Worm (Caenorhabditis elegans): ENCODE measurements around the gene W03F9.1.

The W03F9.1 gene

DNA sequence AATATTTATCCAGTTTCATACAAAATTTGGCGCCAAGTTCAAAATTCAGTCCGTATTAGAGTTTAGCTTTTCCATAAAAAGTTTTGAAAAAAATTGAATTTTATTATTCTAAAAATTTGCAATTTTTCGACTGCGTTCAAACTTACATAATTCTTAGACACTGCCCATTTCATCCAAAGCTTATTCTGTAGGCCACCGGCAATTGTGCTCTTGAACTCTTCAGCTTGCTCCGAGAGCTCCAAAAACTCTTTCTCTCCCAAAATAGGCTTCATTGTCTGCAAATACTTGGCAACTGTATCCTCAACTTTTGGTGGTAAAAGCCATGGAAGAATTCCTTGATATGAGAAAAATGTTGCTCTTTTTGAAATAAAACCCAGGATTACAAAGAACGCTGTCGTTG lies 23.5 kb upstream of the W03F9.1 start:
- no peak for TF ChIP-seq fos-1 (tag; optimal IDR thresholded peaks at IDR 0.05)

DNA sequence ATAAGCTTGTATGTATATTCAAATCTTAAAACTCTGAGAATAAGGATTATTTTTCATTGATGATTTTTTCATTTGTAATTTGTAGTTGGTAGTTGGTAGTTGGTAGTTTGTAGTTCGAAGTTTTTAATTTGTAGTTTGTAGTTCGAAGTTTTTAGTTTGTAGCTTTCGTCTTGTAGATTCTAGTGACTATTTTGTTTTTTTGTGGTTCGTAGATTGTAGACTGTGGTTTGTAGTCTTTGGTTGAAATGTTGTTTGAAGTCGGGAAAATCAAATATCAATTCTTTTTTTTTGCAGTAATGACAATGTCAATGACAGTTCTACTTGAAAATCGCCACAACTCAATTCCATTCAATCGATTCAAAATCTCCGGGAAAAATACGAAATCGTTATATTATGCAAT lies 19.2 kb upstream of the W03F9.1 start:
- no peak for TF ChIP-seq Y55F3AM.14 (GFP tag; optimal IDR thresholded peaks at IDR 0.05)
- TF ChIP-seq lin-39 (tag; optimal IDR thresholded peaks at IDR 0.05): no peak
- no peak for TF ChIP-seq nhr-77 (tag; optimal IDR thresholded peaks at IDR 0.05)
- TF ChIP-seq sem-4 (tag; optimal IDR thresholded peaks at IDR 0.05): no peak

DNA sequence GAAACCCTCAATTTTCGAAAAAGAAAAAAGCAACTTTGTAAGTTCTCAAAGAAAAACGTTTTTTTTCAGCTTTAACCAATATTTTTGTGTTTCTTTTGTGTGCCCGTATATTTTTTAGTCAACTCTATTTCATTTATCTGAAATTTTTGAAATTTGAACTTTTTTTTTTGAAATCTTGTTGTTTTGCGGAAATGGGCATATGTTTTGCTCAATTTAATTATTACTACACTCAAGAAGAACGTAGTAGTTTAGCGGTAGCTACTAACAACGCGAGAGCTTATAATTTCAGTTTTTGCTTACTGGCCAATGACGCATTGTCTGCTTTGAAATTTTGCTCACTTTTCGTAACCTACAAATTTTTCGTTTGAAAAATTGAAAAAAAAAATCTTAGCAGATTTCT lies 18.3 kb upstream of the W03F9.1 start, which contains the start of gene srh-82:
srh-82 (plus strand) TSS at position 301 of the 400 bp plus-strand sequence.
- TF ChIP-seq lin-11 (tag; optimal IDR thresholded peaks at IDR 0.05): no peak
- TF ChIP-seq ceh-82 (tag; optimal IDR thresholded peaks at IDR 0.05): no peak
- TF ChIP-seq gmeb-1 (tag; optimal IDR thresholded peaks at IDR 0.05): no peak
- TF ChIP-seq nhr-23 (tag; optimal IDR thresholded peaks at IDR 0.05): no peak
- TF ChIP-seq sma-3 (GFP tag; optimal IDR thresholded peaks at IDR 0.05): no peak
- TF ChIP-seq fos-1 (tag; optimal IDR thresholded peaks at IDR 0.05): no peak
- no peak for TF ChIP-seq mab-5 (tag; optimal IDR thresholded peaks at IDR 0.05)
- TF ChIP-seq ceh-16 (tag; optimal IDR thresholded peaks at IDR 0.05): no peak
- TF ChIP-seq lsy-2 (tag; optimal IDR thresholded peaks at IDR 0.05): no peak
- no peak for TF ChIP-seq nhr-12 (tag; optimal IDR thresholded peaks at IDR 0.05)
- no peak for TF ChIP-seq nhr-25 (tag; optimal IDR thresholded peaks at IDR 0.05)
- no peak for TF ChIP-seq nhr-129 (tag; optimal IDR thresholded peaks at IDR 0.05)
- no peak for TF ChIP-seq nhr-21 (tag; optimal IDR thresholded peaks at IDR 0.05)

DNA sequence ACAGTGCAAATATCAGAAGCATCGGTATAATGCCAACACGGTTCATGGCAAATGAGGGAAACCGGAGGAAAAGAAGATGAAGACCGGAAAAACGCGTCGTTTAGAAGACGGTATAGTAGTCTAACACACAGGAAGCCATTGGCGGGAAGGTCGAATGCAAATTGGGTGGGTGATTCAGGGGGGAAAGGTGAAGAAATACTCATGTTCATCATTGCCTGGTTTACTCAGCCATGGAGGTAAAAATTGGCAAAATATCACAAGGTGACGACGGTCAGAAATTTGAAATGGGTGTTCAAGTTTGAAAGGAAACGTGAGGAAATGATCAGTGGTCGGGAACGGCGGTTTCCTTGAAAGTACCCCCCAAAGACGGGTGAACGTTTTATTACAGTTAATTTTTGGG lies 14.7 kb upstream of the W03F9.1 start, which contains the start of gene W03F9.11:
W03F9.11 (minus strand) TSS at position 101 of the 400 bp plus-strand sequence.
- TF ChIP-seq sma-9 (GFP tag; optimal IDR thresholded peaks at IDR 0.05) (no peak), sma-9 (tag; optimal IDR thresholded peaks at IDR 0.05) (no peak), nhr-12 (tag; optimal IDR thresholded peaks at IDR 0.05) (no peak), aly-2 (tag; optimal IDR thresholded peaks at IDR 0.05) (no peak), Y55F3AM.14 (GFP tag; optimal IDR thresholded peaks at IDR 0.05) (no peak), elt-1 (tag; optimal IDR thresholded peaks at IDR 0.05) (no peak), unc-39 (tag; optimal IDR thresholded peaks at IDR 0.05) (no peak), nhr-237 (tag; optimal IDR thresholded peaks at IDR 0.05) (no peak), F13H6.1 (tag; optimal IDR thresholded peaks at IDR 0.05) (no peak), zag-1 (tag; optimal IDR thresholded peaks at IDR 0.05) (no peak), lin-39 (tag; optimal IDR thresholded peaks at IDR 0.05) (no peak), nhr-21 (tag; optimal IDR thresholded peaks at IDR 0.05) (no peak), R02D3.7 (tag; optimal IDR thresholded peaks at IDR 0.05) (no peak), elt-3 (tag; optimal IDR thresholded peaks at IDR 0.05) (no peak), nhr-11 (tag; optimal IDR thresholded peaks at IDR 0.05) (no peak), mbf-1 (tag; optimal IDR thresholded peaks at IDR 0.05) (no peak)

DNA sequence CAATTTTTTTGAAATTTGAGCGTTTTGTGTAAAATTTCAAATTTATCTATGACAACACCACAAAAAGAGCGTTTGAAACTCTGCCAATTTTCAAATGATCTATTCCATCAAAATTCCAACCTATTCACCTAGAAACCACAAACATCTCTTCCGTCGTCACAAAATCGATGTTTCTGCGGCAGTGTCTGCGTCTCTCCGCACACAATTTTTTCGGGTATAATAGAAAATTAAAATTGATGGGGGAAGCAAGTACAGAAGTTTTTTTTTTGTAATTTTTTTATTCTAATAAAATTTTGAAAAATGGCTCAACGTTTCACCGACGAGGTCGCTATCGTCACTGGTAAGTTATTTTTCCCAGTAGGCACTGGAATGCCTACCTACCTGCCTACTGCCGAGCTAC lies 12.1 kb upstream of the W03F9.1 start, which contains the start of gene W03F9.9:
W03F9.9 (plus strand) TSS at position 301 of the 400 bp plus-strand sequence.
- TF ChIP-seq lin-39 (tag; optimal IDR thresholded peaks at IDR 0.05): no peak
- TF ChIP-seq snpc-4 (tag; optimal IDR thresholded peaks at IDR 0.05): no peak
- no peak for TF ChIP-seq mab-5 (tag; optimal IDR thresholded peaks at IDR 0.05)
- no peak for TF ChIP-seq unc-55 (GFP tag; optimal IDR thresholded peaks at IDR 0.05)
- TF ChIP-seq mbf-1 (tag; optimal IDR thresholded peaks at IDR 0.05): no peak
- TF ChIP-seq sem-4 (tag; optimal IDR thresholded peaks at IDR 0.05): no peak
- no peak for TF ChIP-seq F13H6.1 (tag; optimal IDR thresholded peaks at IDR 0.05)
- TF ChIP-seq alr-1 (tag; optimal IDR thresholded peaks at IDR 0.05): no peak
- no peak for TF ChIP-seq Y55F3AM.14 (GFP tag; optimal IDR thresholded peaks at IDR 0.05)

DNA sequence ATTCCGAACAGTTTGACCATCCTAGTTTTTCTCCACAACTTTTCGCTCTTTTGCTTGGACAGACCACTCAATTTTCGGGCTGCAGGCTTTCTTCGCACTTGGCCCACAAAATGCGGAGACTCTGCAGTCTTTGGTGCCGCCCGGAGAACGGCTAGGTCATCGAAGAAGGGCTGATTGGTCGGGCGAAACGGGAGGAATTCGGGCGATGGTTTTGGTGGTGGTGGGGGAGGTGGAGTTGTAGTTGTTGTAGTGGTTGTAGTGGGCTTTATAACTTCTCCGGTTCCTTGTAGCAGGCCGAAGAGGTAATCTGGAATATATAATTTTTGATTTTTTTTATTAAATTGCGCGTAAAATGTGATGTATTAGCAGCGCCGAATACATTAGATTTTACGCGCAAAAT lies 11.1 kb upstream of the W03F9.1 start:
- TF ChIP-seq aly-2 (tag; optimal IDR thresholded peaks at IDR 0.05): no peak
- no peak for TF ChIP-seq unc-62 (GFP tag; optimal IDR thresholded peaks at IDR 0.05)
- TF ChIP-seq nhr-12 (tag; optimal IDR thresholded peaks at IDR 0.05): no peak
- TF ChIP-seq skn-1 (tag; optimal IDR thresholded peaks at IDR 0.05): no peak
- TF ChIP-seq nhr-237 (tag; optimal IDR thresholded peaks at IDR 0.05): no peak
- TF ChIP-seq nhr-11 (tag; optimal IDR thresholded peaks at IDR 0.05): no peak

Measured in whole organism, L2 larva.